Worm (Caenorhabditis elegans): ENCODE data around the gene lgc-40.

ce11 chrX:2386922-2387566, 27.1 kb downstream of the lgc-40 start:
- TF ChIP-seq let-526 (GFP tag; IDR thresholded peaks at IDR 0.05) = no peak
- TF ChIP-seq nhr-179 (tag; optimal IDR thresholded peaks at IDR 0.05) = no peak
- TF ChIP-seq snpc-1.1 (tag; optimal IDR thresholded peaks at IDR 0.05; ENCODE audit: insufficient read depth) = no peak
- TF ChIP-seq snpc-4 (GFP tag; optimal IDR thresholded peaks at IDR 0.05) = no peak
- TF ChIP-seq snpc-4 (tag; optimal IDR thresholded peaks at IDR 0.05) = no peak
- TF ChIP-seq Y95B8A.8 (GFP tag; IDR thresholded peaks at IDR 0.05) = no peak
- TF ChIP-seq sdz-38 (tag; optimal IDR thresholded peaks at IDR 0.05) = no peak
- no peak for TF ChIP-seq nhr-27 (tag; optimal IDR thresholded peaks at IDR 0.05)
- TF ChIP-seq lag-1 (GFP tag; IDR thresholded peaks at IDR 0.05) = no peak

Data from whole organism, young adult.